Worm (Caenorhabditis elegans): ENCODE results near the gene rgs-11.

Gene rgs-11

DNA sequence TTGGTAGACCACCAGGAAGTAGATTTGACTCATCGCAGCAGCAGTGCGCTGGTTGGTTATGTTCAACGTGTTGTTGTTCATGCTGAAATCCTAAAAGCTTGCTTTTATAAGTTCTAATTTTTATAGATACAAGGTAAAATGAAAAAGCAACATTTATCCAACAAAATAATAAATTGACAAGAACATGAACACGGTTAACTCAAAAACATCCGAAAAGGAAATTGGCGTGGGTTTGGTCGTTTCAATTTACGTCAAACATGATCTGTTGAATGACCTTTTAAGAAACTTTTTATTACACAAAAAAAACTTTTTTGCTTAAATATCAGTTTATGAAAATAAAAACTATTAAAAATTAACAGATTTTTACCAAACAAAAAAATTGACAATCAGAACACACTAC is 35.5 kb upstream of the rgs-11 start, which contains the start of gene ntr-2:
ntr-2 (minus strand) TSS at position 101 of the 400 bp plus-strand sequence.
- TF ChIP-seq pat-9 (tag; optimal IDR thresholded peaks at IDR 0.05) = no peak

DNA sequence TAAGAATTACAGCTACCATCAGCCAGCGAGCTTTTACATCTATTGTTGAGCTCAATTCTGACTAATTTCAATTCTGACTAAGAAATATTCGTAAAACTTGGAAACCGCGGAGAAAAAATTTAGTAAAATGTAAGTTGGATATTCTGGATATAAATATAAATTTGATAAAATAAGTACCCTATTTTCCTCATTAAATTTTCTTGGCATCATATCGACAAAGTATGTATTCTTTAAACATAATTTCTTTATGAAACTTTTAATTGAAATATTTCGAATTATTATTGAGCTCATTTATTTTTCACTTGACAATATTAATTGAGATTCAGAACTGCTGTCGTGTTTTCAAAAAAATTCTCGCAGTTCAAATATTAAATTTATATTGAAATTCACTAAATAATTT is 34.8 kb upstream of the rgs-11 start:
- TF ChIP-seq C08G9.2 (tag; optimal IDR thresholded peaks at IDR 0.05) (no peak), T23F11.4 (GFP tag; optimal IDR thresholded peaks at IDR 0.05) (no peak), dmd-4 (tag; optimal IDR thresholded peaks at IDR 0.05; ENCODE audit: borderline replicate concordance) (no peak), ceh-6 (GFP tag; optimal IDR thresholded peaks at IDR 0.05) (no peak), syd-9 (tag; optimal IDR thresholded peaks at IDR 0.05) (no peak), ceh-18 (tag; optimal IDR thresholded peaks at IDR 0.05) (no peak), unc-55 (GFP tag; optimal IDR thresholded peaks at IDR 0.05) (no peak), dve-1 (tag; optimal IDR thresholded peaks at IDR 0.05) (no peak), odd-2 (tag; optimal IDR thresholded peaks at IDR 0.05) (no peak), mec-3 (tag; optimal IDR thresholded peaks at IDR 0.05; ENCODE audit: borderline replicate concordance) (no peak), nhr-232 (tag; optimal IDR thresholded peaks at IDR 0.05) (no peak)

DNA sequence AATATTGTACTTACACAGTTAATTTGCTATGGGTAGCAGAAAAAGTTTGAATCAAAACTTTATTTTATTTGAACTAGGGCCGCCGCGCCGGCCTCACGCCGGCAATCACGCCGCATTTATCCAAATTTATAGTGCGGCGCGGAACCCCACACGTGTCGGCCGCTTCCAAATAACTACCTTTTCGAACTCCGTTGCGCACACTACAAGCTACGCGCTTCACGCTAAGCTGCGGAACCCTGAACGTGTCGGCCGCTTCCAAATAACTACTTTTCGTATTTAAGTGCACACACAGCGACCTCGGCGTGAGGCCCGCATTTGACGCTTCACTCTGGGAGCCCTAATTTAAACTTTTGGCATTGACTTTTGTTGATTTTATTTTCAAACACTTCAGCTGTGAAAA is 32.9 kb upstream of the rgs-11 start:
- no peak for TF ChIP-seq ztf-16 (tag; optimal IDR thresholded peaks at IDR 0.05)

DNA sequence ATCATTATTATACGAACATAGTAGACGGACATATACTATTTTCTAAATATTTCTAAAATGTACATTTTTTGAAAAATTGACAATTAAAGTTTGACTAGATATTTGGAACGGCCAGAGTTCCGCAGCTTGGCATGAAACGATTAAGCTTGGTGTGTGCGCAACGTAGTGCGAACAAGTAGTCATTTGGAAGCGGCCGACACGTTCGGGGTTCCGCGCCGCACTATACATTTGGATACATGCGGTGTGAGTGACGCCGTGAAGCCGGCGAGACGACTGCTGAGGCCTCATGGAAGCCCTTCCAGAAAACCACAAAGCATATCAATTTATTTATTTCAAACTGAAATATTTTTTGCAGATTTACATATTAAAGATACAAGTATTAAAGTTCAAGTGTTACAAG is 26.2 kb upstream of the rgs-11 start:
- TF ChIP-seq zip-5 (tag; optimal IDR thresholded peaks at IDR 0.05) = no peak
- no peak for TF ChIP-seq pat-9 (tag; optimal IDR thresholded peaks at IDR 0.05)
- no peak for TF ChIP-seq unc-86 (tag; optimal IDR thresholded peaks at IDR 0.05)
- no peak for TF ChIP-seq ref-2 (tag; optimal IDR thresholded peaks at IDR 0.05)

DNA sequence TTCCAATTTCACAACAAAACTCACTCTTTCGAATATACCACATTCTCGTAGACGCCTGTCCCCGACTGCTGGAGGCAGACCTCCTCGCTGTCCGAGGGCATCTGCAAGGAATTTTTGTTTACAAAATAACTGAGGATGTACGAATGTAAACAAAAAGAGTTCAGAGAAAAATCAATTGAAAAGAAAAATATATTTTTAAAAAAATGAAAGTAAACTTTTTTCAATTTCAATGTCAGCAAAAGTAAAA is 18.2 kb upstream of the rgs-11 start, which contains the start of gene mrp-5:
mrp-5 (minus strand) TSS at position 101 of the 247 bp plus-strand sequence.
- TF ChIP-seq sdc-2 (tag; optimal IDR thresholded peaks at IDR 0.05) (no peak), mec-3 (tag; optimal IDR thresholded peaks at IDR 0.05; ENCODE audit: borderline replicate concordance) (no peak), ceh-22 (tag; optimal IDR thresholded peaks at IDR 0.05) (no peak), C38D4.7 (GFP tag; optimal IDR thresholded peaks at IDR 0.05) (no peak), ceh-14 (tag; optimal IDR thresholded peaks at IDR 0.05) (no peak), gmeb-2 (tag; optimal IDR thresholded peaks at IDR 0.05) (no peak), pqm-1 (tag; optimal IDR thresholded peaks at IDR 0.05) (no peak)

DNA sequence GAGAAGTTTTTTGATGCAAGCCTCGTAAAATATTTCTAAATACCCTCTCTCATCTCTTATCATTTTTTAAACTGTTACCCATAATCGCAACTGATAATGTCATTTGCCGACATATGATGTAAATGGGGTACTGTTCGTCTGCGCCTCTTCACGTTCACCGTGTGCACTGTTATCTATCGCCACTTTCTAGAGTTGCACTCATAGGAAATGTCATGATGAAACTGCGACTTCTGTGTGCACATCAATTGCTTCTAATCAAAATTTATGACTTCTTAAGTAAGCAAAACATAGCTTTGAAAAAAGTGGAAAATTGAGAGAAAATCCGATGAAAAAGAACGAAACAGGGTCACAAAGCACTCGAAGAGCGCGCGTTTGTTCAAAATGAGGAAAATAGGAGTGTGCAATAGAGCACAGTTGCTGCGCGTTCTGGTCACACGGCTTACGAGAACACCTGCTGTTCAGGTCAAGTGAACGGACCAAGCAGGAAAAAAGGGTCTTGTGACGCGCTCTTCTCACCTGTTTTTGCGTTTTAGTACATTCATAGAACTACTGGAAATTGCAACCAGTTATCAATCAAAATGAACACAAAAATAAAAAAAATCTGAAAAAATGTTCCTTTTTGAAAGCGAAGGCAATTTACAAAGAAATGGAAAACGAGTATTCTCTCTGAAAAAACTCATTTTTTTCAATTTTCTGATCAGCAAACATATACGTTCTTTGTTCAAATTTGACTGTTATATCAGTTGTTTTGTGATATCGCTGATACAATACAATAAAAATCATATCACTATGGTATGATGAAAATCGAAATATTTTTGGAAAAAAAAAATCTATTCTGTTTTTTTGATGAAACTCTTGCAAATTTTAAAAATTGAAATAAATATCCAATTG is 17.6 kb upstream of the rgs-11 start:
- TF ChIP-seq hlh-13 (GFP tag; optimal IDR thresholded peaks at IDR 0.05) (no peak), unc-42 (tag; optimal IDR thresholded peaks at IDR 0.05) (no peak), elt-2 (tag; optimal IDR thresholded peaks at IDR 0.05) (peak; percentile 93), Y22D7AL.16 (tag; optimal IDR thresholded peaks at IDR 0.05) (no peak), nhr-232 (tag; optimal IDR thresholded peaks at IDR 0.05) (no peak), pqm-1 (tag; optimal IDR thresholded peaks at IDR 0.05) (peak; percentile 12), tbx-2 (tag; optimal IDR thresholded peaks at IDR 0.05) (peak; percentile 24), T23F11.4 (GFP tag; optimal IDR thresholded peaks at IDR 0.05) (no peak), sox-2 (GFP tag; IDR thresholded peaks at IDR 0.05) (no peak), hlh-30 (tag; optimal IDR thresholded peaks at IDR 0.05; ENCODE audit: insufficient read depth) (peak; percentile 92), hlh-8 (tag; optimal IDR thresholded peaks at IDR 0.05) (no peak), elt-4 (tag; optimal IDR thresholded peaks at IDR 0.05) (no peak), sdc-2 (tag; optimal IDR thresholded peaks at IDR 0.05) (peak; percentile 8)
